Worm (Caenorhabditis elegans) whole organism, L1 larva: ENCODE results near the gene pkc-3.

Source experiments
- C16A3.4 ChIP-seq: fragments of 150-350 bp; optimal IDR thresholded peaks from 2 replicates; lab custom pipeline; 2014; ENCODE audit warnings: missing biosample characterization, missing genetic modification characterization
- C34B4.2 ChIP-seq: sonication (generic microtip); optimal IDR thresholded peaks from 2 replicates; lab custom pipeline; 2017; ENCODE audit warnings: mild to moderate bottlenecking, missing genetic modification characterization, missing compliant biosample characterization
- ama-1 ChIP-seq: fragments of 150-350 bp; optimal IDR thresholded peaks from 2 replicates; lab custom pipeline; 2014
- blmp-1 ChIP-seq: fragments of 150-350 bp; optimal IDR thresholded peaks from 2 replicates; lab custom pipeline; 2014; ENCODE audit warnings: missing biosample characterization, missing genetic modification characterization
- ceh-82 ChIP-seq, 3 experiments: fragments of 150-350 bp in 1 of 3; sonication (generic microtip) in 2 of 3; optimal IDR thresholded peaks; 2 replicates each; lab custom pipeline; 2014 to 2017; ENCODE audit warnings: missing biosample characterization in 3 of 3, missing genetic modification characterization in 3 of 3
- ceh-88 ChIP-seq: fragments of 200-800 bp; sonication (Bioruptor generic); IDR thresholded peaks from 2 replicates; pipeline ENCODE4 v1.3.6; 2022; ENCODE audit warnings: missing genetic modification characterization, missing compliant biosample characterization
- ceh-90 ChIP-seq: sonication (generic microtip); optimal IDR thresholded peaks from 2 replicates; lab custom pipeline; 2016; ENCODE audit warnings: missing genetic modification characterization, missing compliant biosample characterization
- dpl-1 ChIP-seq, 3 experiments: fragments of 150-350 bp in 2 of 3; sonication (generic microtip) in 1 of 3; optimal IDR thresholded peaks; 2 replicates each; lab custom pipeline; 2014 to 2017; ENCODE audit warnings: missing biosample characterization in 3 of 3, missing genetic modification characterization in 3 of 3, missing genetic modification reagents in 3 of 3
- dsc-1 ChIP-seq: sonication (generic microtip); optimal IDR thresholded peaks from 2 replicates; lab custom pipeline; 2016; ENCODE audit warnings: mild to moderate bottlenecking, missing genetic modification characterization, missing compliant biosample characterization
- efl-3 ChIP-seq: fragments of 200-800 bp; sonication (Bioruptor generic); optimal IDR thresholded peaks from 2 replicates; lab custom pipeline; 2018; ENCODE audit warnings: mild to moderate bottlenecking, missing genetic modification characterization, missing compliant biosample characterization
- fkh-10 ChIP-seq: sonication (generic microtip); optimal IDR thresholded peaks from 2 replicates; lab custom pipeline; 2017; ENCODE audit warnings: missing biosample characterization, missing genetic modification reagents, missing genetic modification characterization
- fkh-8 ChIP-seq: sonication (generic microtip); optimal IDR thresholded peaks from 2 replicates; lab custom pipeline; 2016; ENCODE audit warnings: mild to moderate bottlenecking, missing genetic modification characterization, missing compliant biosample characterization
- hlh-4 ChIP-seq: sonication (generic microtip); optimal IDR thresholded peaks from 2 replicates; lab custom pipeline; 2016; ENCODE audit warnings: mild to moderate bottlenecking, missing genetic modification characterization, missing compliant biosample characterization
- lin-14 ChIP-seq: fragments of 200-800 bp; sonication (Bioruptor generic); optimal IDR thresholded peaks from 2 replicates; lab custom pipeline; 2018; ENCODE audit warnings: mild to moderate bottlenecking, missing genetic modification characterization, moderate library complexity, missing compliant biosample characterization
- lin-15B ChIP-seq: fragments of 150-350 bp; sonication (generic microtip); optimal IDR thresholded peaks from 3 replicates; lab custom pipeline; 2014; ENCODE audit warnings: missing biosample characterization, missing genetic modification characterization
- lin-35 ChIP-seq, 2 experiments: fragments of 150-350 bp; optimal IDR thresholded peaks; 2 replicates each; lab custom pipeline; 2014; ENCODE audit warnings: missing biosample characterization in 2 of 2, missing genetic modification characterization in 2 of 2, missing genetic modification reagents in 2 of 2
- lir-3 ChIP-seq: sonication (generic microtip); optimal IDR thresholded peaks from 2 replicates; lab custom pipeline; 2016; ENCODE audit warnings: mild to moderate bottlenecking, missing genetic modification characterization, moderate library complexity, missing compliant biosample characterization; ENCODE audit not compliant: poor library complexity
- mdl-1 ChIP-seq, 2 experiments: fragments of 150-350 bp; optimal IDR thresholded peaks; 2 replicates each; lab custom pipeline; 2014 to 2017; ENCODE audit warnings: missing biosample characterization in 2 of 2, missing genetic modification characterization in 2 of 2, inconsistent platforms in 1 of 2
- mef-2 ChIP-seq: fragments of 150-350 bp; optimal IDR thresholded peaks from 2 replicates; lab custom pipeline; 2014; ENCODE audit warnings: missing biosample characterization, missing genetic modification characterization
- mep-1 ChIP-seq: fragments of 150-350 bp; optimal IDR thresholded peaks from 2 replicates; lab custom pipeline; 2014; ENCODE audit warnings: missing biosample characterization, missing genetic modification characterization
- nhr-11 ChIP-seq: fragments of 150-350 bp; optimal IDR thresholded peaks from 2 replicates; lab custom pipeline; 2014; ENCODE audit warnings: missing biosample characterization, missing genetic modification characterization
- nhr-12 ChIP-seq: sonication (generic microtip); optimal IDR thresholded peaks from 2 replicates; lab custom pipeline; 2017; ENCODE audit warnings: missing biosample characterization, missing genetic modification characterization
- nhr-20 ChIP-seq: sonication (generic microtip); optimal IDR thresholded peaks from 2 replicates; lab custom pipeline; 2016; ENCODE audit warnings: mild to moderate bottlenecking, missing genetic modification characterization, missing compliant biosample characterization
- nhr-47 ChIP-seq: sonication (generic microtip); optimal IDR thresholded peaks from 2 replicates; lab custom pipeline; 2016; ENCODE audit warnings: mild to moderate bottlenecking, missing genetic modification characterization, moderate library complexity, missing compliant biosample characterization
- nhr-71 ChIP-seq: sonication (generic microtip); optimal IDR thresholded peaks from 2 replicates; lab custom pipeline; 2016; ENCODE audit warnings: mild to moderate bottlenecking, missing genetic modification characterization, moderate library complexity, missing compliant biosample characterization
- nhr-77 ChIP-seq: fragments of 150-350 bp; optimal IDR thresholded peaks from 2 replicates; lab custom pipeline; 2014; ENCODE audit warnings: missing biosample characterization, missing genetic modification characterization
- nhr-84 ChIP-seq: sonication (generic microtip); optimal IDR thresholded peaks from 2 replicates; lab custom pipeline; 2017; ENCODE audit warnings: missing biosample characterization, missing genetic modification characterization
- nhr-90 ChIP-seq: sonication (generic microtip); optimal IDR thresholded peaks from 2 replicates; lab custom pipeline; 2016; ENCODE audit warnings: mild to moderate bottlenecking, missing genetic modification characterization, missing compliant biosample characterization; ENCODE audit not compliant: poor library complexity
- pag-3 ChIP-seq: sonication (generic microtip); optimal IDR thresholded peaks from 2 replicates; lab custom pipeline; 2017; ENCODE audit warnings: missing genetic modification characterization, mild to moderate bottlenecking, missing compliant biosample characterization, antibody characterized with exemption, borderline replicate concordance; ENCODE audit not compliant: insufficient read depth
- rnt-1 ChIP-seq: sonication (generic microtip); optimal IDR thresholded peaks from 2 replicates; lab custom pipeline; 2016; ENCODE audit warnings: mild to moderate bottlenecking, missing genetic modification characterization, moderate library complexity, missing compliant biosample characterization
- skn-1 ChIP-seq: fragments of 150-350 bp; optimal IDR thresholded peaks from 2 replicates; lab custom pipeline; 2014; ENCODE audit warnings: missing biosample characterization, missing genetic modification characterization
- snu-23 ChIP-seq: sonication (generic microtip); optimal IDR thresholded peaks from 2 replicates; lab custom pipeline; 2016; ENCODE audit warnings: missing genetic modification characterization, missing compliant biosample characterization
- sox-4 ChIP-seq: sonication (generic microtip); optimal IDR thresholded peaks from 2 replicates; lab custom pipeline; 2016; ENCODE audit warnings: missing genetic modification characterization, missing compliant biosample characterization
- tbx-2 ChIP-seq: sonication (generic microtip); optimal IDR thresholded peaks from 2 replicates; lab custom pipeline; 2016; ENCODE audit warnings: missing genetic modification characterization, missing compliant biosample characterization
- unc-130 ChIP-seq: fragments of 150-350 bp; optimal IDR thresholded peaks from 2 replicates; lab custom pipeline; 2017; ENCODE audit warnings: missing biosample characterization, missing genetic modification characterization, inconsistent platforms
- unc-30 ChIP-seq: sonication (generic microtip); optimal IDR thresholded peaks from 2 replicates; lab custom pipeline; 2017; ENCODE audit warnings: missing biosample characterization, missing genetic modification characterization
- unc-86 ChIP-seq: sonication (generic microtip); optimal IDR thresholded peaks from 2 replicates; lab custom pipeline; 2016; ENCODE audit warnings: missing genetic modification characterization, missing compliant biosample characterization

The pkc-3 gene

ce11 chrII:5399201-5399600 is 19.4 kb downstream of the pkc-3 start, which contains the start of gene mog-5 (continued):
- TF ChIP-seq hlh-4 (tag; lab: Kevin White, UChicago) (no peak), ceh-90 (tag; lab: Kevin White, UChicago) (no peak), fkh-10 (GFP tag; lab: Kevin White, UChicago) (no peak), lir-3 (tag; lab: Kevin White, UChicago) (no peak), tbx-2 (peak; percentile 28), nhr-12 (tag; lab: Kevin White, UChicago) (no peak), mef-2 (tag; lab: Kevin White, UChicago) (no peak), nhr-47 (tag; lab: Kevin White, UChicago) (peak; percentile 4), nhr-77 (no peak), fkh-8 (tag; lab: Kevin White, UChicago) (no peak), mdl-1 (tag; optimal IDR thresholded peaks at IDR 0.05; lab: Kevin White, UChicago) (peak in 1 of 2 experiments; percentile 1), pag-3 (tag; lab: Kevin White, UChicago) (no peak), mep-1 (no peak), nhr-20 (peak; percentile 39), rnt-1 (tag; lab: Kevin White, UChicago) (peak; percentile 20), ceh-82 (tag; optimal IDR thresholded peaks at IDR 0.05; lab: Kevin White, UChicago) (peak in 2 of 3 experiments; percentile 10 to 23), nhr-84 (tag; lab: Kevin White, UChicago) (no peak), lin-35 (GFP tag; optimal IDR thresholded peaks at IDR 0.05; lab: Kevin White, UChicago) (peak in 1 of 2 experiments; percentile 33), C16A3.4 (tag; lab: Kevin White, UChicago) (peak; percentile 35), nhr-71 (tag; lab: Kevin White, UChicago) (peak; percentile 35), nhr-90 (tag; lab: Kevin White, UChicago) (peak; percentile 32), skn-1 (tag; lab: Kevin White, UChicago) (peak; percentile 11), ama-1 (lab: Kevin White, UChicago) (no peak), dpl-1 (GFP tag; optimal IDR thresholded peaks at IDR 0.05; lab: Kevin White, UChicago) (peak; percentile 8 to 41 (median 20)), dsc-1 (tag; lab: Kevin White, UChicago) (peak; percentile 35), C34B4.2 (tag; lab: Kevin White, UChicago) (no peak), unc-130 (no peak), ceh-88 (GFP tag; lab: Robert Waterston, UW) (no peak), nhr-11 (no peak)

DNA sequence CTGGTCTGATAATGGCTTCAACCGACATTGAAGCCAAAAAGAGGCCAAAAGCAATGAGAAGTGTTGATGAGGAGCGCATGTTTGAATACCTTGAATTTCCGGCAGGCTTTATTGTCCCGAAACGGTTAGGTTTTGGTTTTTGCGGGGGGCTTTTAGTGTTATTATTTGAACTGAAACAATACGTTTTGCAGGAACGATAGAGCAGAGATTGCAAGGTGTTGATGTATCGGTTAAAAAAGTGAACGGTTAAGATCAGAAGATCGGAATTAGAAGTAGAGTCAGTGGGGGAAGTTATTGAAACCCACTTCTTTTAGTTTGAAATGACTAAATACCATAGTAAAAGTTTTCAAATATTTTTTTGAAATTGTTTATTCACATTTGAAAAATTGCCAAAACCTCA is 27.7 kb downstream of the pkc-3 start, which contains the start of gene clec-141:
clec-141 (minus strand) TSS at position 101 of the 400 bp plus-strand sequence.
- no peak for TF ChIP-seq lin-14 (GFP tag; lab: Kevin White, UChicago)
- TF ChIP-seq mef-2 (tag; lab: Kevin White, UChicago), result no peak
- TF ChIP-seq, all 84 proteins: peak for 0

- TF ChIP-seq dsc-1 (tag; lab: Kevin White, UChicago), result no peak
- no peak for TF ChIP-seq rnt-1 (tag; lab: Kevin White, UChicago)
- TF ChIP-seq nhr-90 (tag; lab: Kevin White, UChicago), result no peak
- no peak for TF ChIP-seq unc-30 (tag; lab: Kevin White, UChicago)
- no peak for TF ChIP-seq snu-23 (GFP tag; lab: Kevin White, UChicago)
- TF ChIP-seq blmp-1 (tag; lab: Kevin White, UChicago), result no peak
- TF ChIP-seq efl-3 (GFP tag; lab: Kevin White, UChicago), result no peak
- TF ChIP-seq mdl-1 (tag; optimal IDR thresholded peaks at IDR 0.05; lab: Kevin White, UChicago), result no peak
- no peak for TF ChIP-seq lin-15B (tag; lab: Kevin White, UChicago)
- no peak for TF ChIP-seq tbx-2
- TF ChIP-seq sox-4, result no peak
- TF ChIP-seq unc-86 (tag; lab: Kevin White, UChicago), result no peak
- TF ChIP-seq mef-2 (tag; lab: Kevin White, UChicago), result no peak
Observed at ce11 chrII:5408924-5409323, 29.1 kb downstream of the pkc-3 start, which contains the start of the genes EEED8.12 and EEED8.4. Gene EEED8.12, minus strand, starts transcription at chrII:5409024. Gene EEED8.4, plus strand, starts transcription at chrII:5409319.
